Worm (Caenorhabditis elegans) whole organism, young adult: Measurements from ENCODE around the gene C48B4.10.

ENCODE experiments used
- D2030.7 ChIP-seq: fragments of 200-800 bp; sonication (Bioruptor generic); IDR thresholded peaks from 2 replicates; pipeline ENCODE4 v1.3.6; 2022; ENCODE audit warnings: missing genetic modification reagents, missing genetic modification characterization, missing compliant biosample characterization
- T07F8.4 ChIP-seq: sonication (generic microtip); optimal IDR thresholded peaks from 2 replicates; lab custom pipeline; 2016; ENCODE audit warnings: mild to moderate bottlenecking, missing genetic modification characterization, moderate library complexity, missing compliant biosample characterization
- attf-6 ChIP-seq: fragments of 200-800 bp; sonication (Bioruptor generic); IDR thresholded peaks from 2 replicates; pipeline ENCODE4 v1.3.6; 2022; ENCODE audit warnings: missing genetic modification reagents, missing genetic modification characterization, missing compliant biosample characterization
- ceh-100 ChIP-seq: fragments of 200-800 bp; sonication (Bioruptor generic); IDR thresholded peaks from 2 replicates; pipeline ENCODE4 v1.3.6; 2022; ENCODE audit warnings: missing genetic modification reagents, missing genetic modification characterization, missing compliant biosample characterization
- efl-1 ChIP-seq: fragments of 150-350 bp; optimal IDR thresholded peaks from 2 replicates; lab custom pipeline; 2014; ENCODE audit warnings: missing biosample characterization, missing genetic modification reagents, missing genetic modification characterization
- ets-4 ChIP-seq: fragments of 200-800 bp; sonication (Bioruptor generic); optimal IDR thresholded peaks from 2 replicates; lab custom pipeline; 2018; ENCODE audit warnings: mild to moderate bottlenecking, missing genetic modification characterization, missing compliant biosample characterization
- rcor-1 ChIP-seq: fragments of 200-800 bp; sonication (Bioruptor generic); IDR thresholded peaks from 2 replicates; pipeline ENCODE4 v1.3.6; 2022; ENCODE audit warnings: missing genetic modification reagents, missing genetic modification characterization, missing compliant biosample characterization
- snpc-4 ChIP-seq, 5 experiments: fragments of 150-350 bp in 1 of 5; sonication (generic microtip) in 4 of 5; optimal IDR thresholded peaks; 2 replicates each; lab custom pipeline; 2014 to 2018; ENCODE audit warnings: missing genetic modification characterization in 5 of 5, missing biosample characterization in 3 of 5, antibody characterized with exemption in 2 of 5, mild to moderate bottlenecking in 2 of 5, missing compliant biosample characterization in 2 of 5, missing genotype in 2 of 5, moderate library complexity in 2 of 5, missing genetic modification reagents in 1 of 5
- tbx-9 ChIP-seq: sonication (generic microtip); optimal IDR thresholded peaks from 2 replicates; lab custom pipeline; 2016; ENCODE audit warnings: borderline replicate concordance, missing genetic modification characterization, inconsistent platforms, missing compliant biosample characterization
- ztf-22 ChIP-seq: fragments of 200-800 bp; sonication (Bioruptor generic); optimal IDR thresholded peaks from 2 replicates; lab custom pipeline; 2018; ENCODE audit warnings: mild to moderate bottlenecking, missing genetic modification characterization, moderate library complexity, missing compliant biosample characterization
- ztf-26 ChIP-seq: sonication (generic microtip); optimal IDR thresholded peaks from 2 replicates; lab custom pipeline; 2017; ENCODE audit warnings: missing genetic modification characterization, missing compliant biosample characterization

ce11 chrIII:9600645-9601044 lies 36.3 kb upstream of the C48B4.10 start, which contains the start of gene F58A4.2:
- TF ChIP-seq efl-1 (peak; percentile 26), rcor-1 (no peak), tbx-9 (no peak), ztf-26 (no peak), T07F8.4 (tag; lab: Kevin White, UChicago) (no peak), snpc-4 (GFP tag; optimal IDR thresholded peaks at IDR 0.05; lab: Kevin White, UChicago) (no peak), snpc-4 (tag; optimal IDR thresholded peaks at IDR 0.05; lab: Kevin White, UChicago) (no peak), ets-4 (GFP tag; lab: Kevin White, UChicago) (no peak), ceh-100 (no peak), ztf-22 (no peak), attf-6 (GFP tag; lab: Robert Waterston, UW) (no peak), D2030.7 (GFP tag; lab: Robert Waterston, UW) (no peak)
